Worm (Caenorhabditis elegans) whole organism, L3 larva: ENCODE results near the gene lmd-5.

Experiments used
- R02D3.7 ChIP-seq: fragments of 150-350 bp; optimal IDR thresholded peaks from 2 replicates; lab custom pipeline; 2014; ENCODE audit warnings: missing biosample characterization, missing genetic modification characterization
- ZK546.5 ChIP-seq: sonication (generic microtip); optimal IDR thresholded peaks from 2 replicates; lab custom pipeline; 2017; ENCODE audit warnings: missing biosample characterization, missing genetic modification characterization
- aly-2 ChIP-seq: fragments of 150-350 bp; optimal IDR thresholded peaks from 2 replicates; lab custom pipeline; 2014; ENCODE audit warnings: missing biosample characterization, missing genetic modification characterization
- ama-1 ChIP-seq: fragments of 150-350 bp; optimal IDR thresholded peaks from 2 replicates; lab custom pipeline; 2018
- ceh-16 ChIP-seq: sonication (generic microtip); optimal IDR thresholded peaks from 2 replicates; lab custom pipeline; 2017; ENCODE audit warnings: missing biosample characterization, missing genetic modification characterization
- ceh-28 ChIP-seq: fragments of 150-350 bp; optimal IDR thresholded peaks from 2 replicates; lab custom pipeline; 2014; ENCODE audit warnings: missing biosample characterization, missing genetic modification reagents, missing genetic modification characterization
- ceh-82 ChIP-seq: fragments of 150-350 bp; optimal IDR thresholded peaks from 2 replicates; lab custom pipeline; 2014; ENCODE audit warnings: missing biosample characterization, missing genetic modification characterization
- ceh-9 ChIP-seq: sonication (generic microtip); optimal IDR thresholded peaks from 2 replicates; lab custom pipeline; 2018; ENCODE audit warnings: missing biosample characterization, missing genetic modification characterization
- daf-12 ChIP-seq: fragments of 150-350 bp; optimal IDR thresholded peaks from 2 replicates; lab custom pipeline; 2014; ENCODE audit warnings: missing biosample characterization, missing genetic modification reagents, missing genetic modification characterization
- egl-27 ChIP-seq: sonication (generic microtip); optimal IDR thresholded peaks from 4 replicates; lab custom pipeline; 2017; ENCODE audit warnings: missing biosample characterization, missing genetic modification reagents, missing genetic modification characterization
- elt-2 ChIP-seq: sonication (generic microtip); optimal IDR thresholded peaks from 2 replicates; lab custom pipeline; 2016; ENCODE audit warnings: missing genetic modification reagents, mild to moderate bottlenecking, missing genetic modification characterization, missing compliant biosample characterization
- elt-3 ChIP-seq, 3 experiments: fragments of 150-350 bp in 1 of 3; sonication (generic microtip) in 2 of 3; optimal IDR thresholded peaks; 2 replicates in 2 of 3; 4 replicates in 1 of 3; lab custom pipeline; 2014 to 2017; ENCODE audit warnings: missing biosample characterization in 3 of 3, missing genetic modification characterization in 3 of 3
- fkh-10 ChIP-seq: sonication (generic microtip); optimal IDR thresholded peaks from 2 replicates; lab custom pipeline; 2017; ENCODE audit warnings: missing biosample characterization, missing genetic modification reagents, missing genetic modification characterization
- fkh-2 ChIP-seq: fragments of 150-350 bp; optimal IDR thresholded peaks from 2 replicates; lab custom pipeline; 2014; ENCODE audit warnings: missing biosample characterization, missing genetic modification reagents, missing genetic modification characterization
- fos-1 ChIP-seq: fragments of 150-350 bp; optimal IDR thresholded peaks from 2 replicates; lab custom pipeline; 2014; ENCODE audit warnings: missing biosample characterization, missing genetic modification characterization
- hmg-11 ChIP-seq: sonication (generic microtip); optimal IDR thresholded peaks from 2 replicates; lab custom pipeline; 2016; ENCODE audit warnings: missing genetic modification characterization, missing compliant biosample characterization
- jun-1 ChIP-seq: fragments of 150-350 bp; optimal IDR thresholded peaks from 2 replicates; lab custom pipeline; 2014; ENCODE audit warnings: missing biosample characterization, missing genetic modification reagents, missing genetic modification characterization
- lin-15B ChIP-seq: fragments of 150-350 bp; optimal IDR thresholded peaks from 2 replicates; lab custom pipeline; 2014; ENCODE audit warnings: missing biosample characterization, missing genetic modification characterization
- lin-39 ChIP-seq: fragments of 150-350 bp; optimal IDR thresholded peaks from 2 replicates; lab custom pipeline; 2018; ENCODE audit warnings: missing biosample characterization, missing genetic modification reagents, missing genetic modification characterization
- mdl-1 ChIP-seq: fragments of 150-350 bp; optimal IDR thresholded peaks from 2 replicates; lab custom pipeline; 2014; ENCODE audit warnings: missing biosample characterization, missing genetic modification characterization
- mml-1 ChIP-seq: fragments of 150-350 bp; sonication (generic microtip); optimal IDR thresholded peaks from 3 replicates; lab custom pipeline; 2014; ENCODE audit warnings: missing biosample characterization, missing genetic modification characterization
- nfya-1 ChIP-seq: sonication (generic microtip); optimal IDR thresholded peaks from 2 replicates; lab custom pipeline; 2017; ENCODE audit warnings: missing genetic modification characterization, mild to moderate bottlenecking, missing compliant biosample characterization, antibody characterized with exemption, moderate library complexity; ENCODE audit not compliant: insufficient read depth
- nhr-11 ChIP-seq: fragments of 150-350 bp; optimal IDR thresholded peaks from 2 replicates; lab custom pipeline; 2014; ENCODE audit warnings: missing biosample characterization, missing genetic modification characterization
- nhr-12 ChIP-seq: fragments of 150-350 bp; optimal IDR thresholded peaks from 2 replicates; lab custom pipeline; 2014; ENCODE audit warnings: missing biosample characterization, missing genetic modification characterization
- nhr-237 ChIP-seq: fragments of 150-350 bp; optimal IDR thresholded peaks from 2 replicates; lab custom pipeline; 2014; ENCODE audit warnings: missing biosample characterization, missing genetic modification characterization
- nhr-25 ChIP-seq: sonication (generic microtip); optimal IDR thresholded peaks from 2 replicates; lab custom pipeline; 2017; ENCODE audit warnings: missing biosample characterization, missing genetic modification characterization
- nhr-28 ChIP-seq: fragments of 150-350 bp; optimal IDR thresholded peaks from 2 replicates; lab custom pipeline; 2014; ENCODE audit warnings: missing biosample characterization, missing genetic modification characterization
- nhr-43 ChIP-seq: sonication (generic microtip); optimal IDR thresholded peaks from 2 replicates; lab custom pipeline; 2016; ENCODE audit warnings: mild to moderate bottlenecking, missing genetic modification characterization, missing compliant biosample characterization; ENCODE audit not compliant: poor library complexity, severe bottlenecking
- nhr-76 ChIP-seq: fragments of 150-350 bp; sonication (generic microtip); optimal IDR thresholded peaks from 5 replicates; lab custom pipeline; 2014; ENCODE audit warnings: missing biosample characterization, missing genetic modification characterization
- nhr-77 ChIP-seq: fragments of 150-350 bp; optimal IDR thresholded peaks from 2 replicates; lab custom pipeline; 2014; ENCODE audit warnings: missing biosample characterization, missing genetic modification characterization
- pha-4 ChIP-seq: fragments of 150-350 bp; optimal IDR thresholded peaks from 2 replicates; lab custom pipeline; 2014; ENCODE audit warnings: missing biosample characterization, missing genetic modification reagents, missing genetic modification characterization
- pqm-1 ChIP-seq: fragments of 150-350 bp; optimal IDR thresholded peaks from 2 replicates; lab custom pipeline; 2017; ENCODE audit warnings: missing biosample characterization, missing genetic modification characterization, inconsistent platforms
- sea-2 ChIP-seq: fragments of 150-350 bp; sonication (generic microtip); optimal IDR thresholded peaks from 4 replicates; lab custom pipeline; 2014; ENCODE audit warnings: missing biosample characterization, missing genetic modification reagents, missing genetic modification characterization
- skn-1 ChIP-seq: fragments of 150-350 bp; optimal IDR thresholded peaks from 2 replicates; lab custom pipeline; 2014; ENCODE audit warnings: missing biosample characterization, missing genetic modification characterization
- snpc-4 ChIP-seq: fragments of 150-350 bp; optimal IDR thresholded peaks from 2 replicates; lab custom pipeline; 2014; ENCODE audit warnings: missing biosample characterization, missing genetic modification characterization
- tbx-2 ChIP-seq: sonication (generic microtip); optimal IDR thresholded peaks from 2 replicates; lab custom pipeline; 2016; ENCODE audit warnings: mild to moderate bottlenecking, missing genetic modification characterization, missing compliant biosample characterization
- unc-39 ChIP-seq: sonication (generic microtip); optimal IDR thresholded peaks from 4 replicates; lab custom pipeline; 2017; ENCODE audit warnings: missing biosample characterization, missing genetic modification characterization
- unc-62 ChIP-seq: fragments of 150-350 bp; sonication (generic microtip); optimal IDR thresholded peaks from 4 replicates; lab custom pipeline; 2014; ENCODE audit warnings: missing biosample characterization, missing genetic modification reagents, missing genetic modification characterization
- ztf-4 ChIP-seq: fragments of 150-350 bp; optimal IDR thresholded peaks from 2 replicates; lab custom pipeline; 2014; ENCODE audit warnings: missing biosample characterization, missing genetic modification characterization

lmd-5 gene

ce11 chrV:7112223-7112622, 11.2 kb upstream of the lmd-5 start:
- TF ChIP-seq nhr-77 (tag; lab: Kevin White, UChicago) (no peak), nhr-12 (tag; lab: Kevin White, UChicago) (no peak), mml-1 (no peak), fkh-2 (tag; lab: Kevin White, UChicago) (no peak), lin-15B (tag; lab: Kevin White, UChicago) (no peak), ceh-28 (tag; lab: Kevin White, UChicago) (no peak), nhr-28 (no peak), jun-1 (no peak), fos-1 (tag; lab: Kevin White, UChicago) (no peak), pha-4 (tag; lab: Kevin White, UChicago) (no peak), hmg-11 (tag; lab: Kevin White, UChicago) (no peak), nhr-76 (tag; lab: Kevin White, UChicago) (no peak)

DNA sequence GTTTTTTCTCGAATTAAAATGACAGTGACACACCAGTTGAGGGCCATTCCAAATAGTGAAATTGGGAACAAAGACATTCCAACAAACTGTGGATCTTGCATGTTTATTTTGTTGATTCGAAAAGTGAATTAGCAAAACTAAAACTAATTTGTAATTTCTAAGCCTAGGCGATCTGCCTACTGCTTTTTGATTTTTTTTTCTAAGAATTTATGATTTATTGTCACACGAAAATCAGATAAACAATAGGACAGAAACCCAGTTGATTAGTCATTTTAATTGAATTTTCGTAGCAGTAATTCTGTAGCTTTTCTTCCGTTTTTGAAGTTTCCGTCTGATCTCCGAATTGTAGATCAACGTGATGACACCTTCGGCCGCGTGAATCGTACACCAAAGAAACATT, 4.7 kb upstream of the lmd-5 start, which contains the start of gene srx-33:
Gene srx-33, minus strand, starts transcription at position 101 of the 400 bp plus-strand sequence.
- no peak for TF ChIP-seq ama-1 (lab: Kevin White, UChicago)
- no peak for TF ChIP-seq ztf-4 (tag; lab: Kevin White, UChicago)
- TF ChIP-seq ceh-9 (tag; lab: Kevin White, UChicago): no peak
- no peak for TF ChIP-seq unc-62 (GFP tag; lab: Kevin White, UChicago)
- TF ChIP-seq sea-2: no peak
- TF ChIP-seq nhr-43 (tag; lab: Kevin White, UChicago): no peak
- no peak for TF ChIP-seq daf-12 (tag; lab: Kevin White, UChicago)
- no peak for TF ChIP-seq ZK546.5 (tag; lab: Kevin White, UChicago)
- TF ChIP-seq pha-4 (tag; lab: Kevin White, UChicago): no peak
- no peak for TF ChIP-seq mml-1
- no peak for TF ChIP-seq nhr-11 (tag; lab: Kevin White, UChicago)
- TF ChIP-seq R02D3.7 (tag; lab: Kevin White, UChicago): no peak
- TF ChIP-seq snpc-4 (tag; lab: Kevin White, UChicago): no peak
- TF ChIP-seq aly-2 (tag; lab: Kevin White, UChicago): no peak
- no peak for TF ChIP-seq nfya-1
- no peak for TF ChIP-seq nhr-76 (tag; lab: Kevin White, UChicago)
- no peak for TF ChIP-seq egl-27 (tag; lab: Kevin White, UChicago)
- TF ChIP-seq elt-3 (tag; optimal IDR thresholded peaks at IDR 0.05; lab: Kevin White, UChicago): no peak
- no peak for TF ChIP-seq jun-1

- no peak for TF ChIP-seq nhr-12 (tag; lab: Kevin White, UChicago)
- no peak for TF ChIP-seq pqm-1 (tag; lab: Kevin White, UChicago)
- TF ChIP-seq lin-39 (tag; lab: Kevin White, UChicago): no peak
- no peak for TF ChIP-seq ceh-16
- no peak for TF ChIP-seq snpc-4 (tag; lab: Kevin White, UChicago)
- no peak for TF ChIP-seq skn-1
- TF ChIP-seq nhr-237 (tag; lab: Kevin White, UChicago): no peak
- no peak for TF ChIP-seq unc-62 (GFP tag; lab: Kevin White, UChicago)
- no peak for TF ChIP-seq ceh-82 (tag; lab: Kevin White, UChicago)
- TF ChIP-seq nhr-11 (tag; lab: Kevin White, UChicago): no peak
- TF ChIP-seq unc-39 (tag; lab: Kevin White, UChicago): no peak
- TF ChIP-seq elt-2 (tag; lab: Kevin White, UChicago): no peak
- TF ChIP-seq tbx-2 (tag; lab: Kevin White, UChicago): no peak
- TF ChIP-seq ceh-9 (tag; lab: Kevin White, UChicago): no peak
- no peak for TF ChIP-seq nhr-28
- no peak for TF ChIP-seq mdl-1 (tag; lab: Kevin White, UChicago)
- TF ChIP-seq ztf-4 (tag; lab: Kevin White, UChicago): no peak
- no peak for TF ChIP-seq fkh-2 (tag; lab: Kevin White, UChicago)
These were observed 3.3 kb upstream of the lmd-5 start, which contains the start of gene srx-34 for ce11 chrV:7120168-7120567. Gene srx-34 (minus strand): TSS chrV:7120268.

ce11 chrV:7123979-7124378, 521 bp downstream of the lmd-5 start:
- TF ChIP-seq ceh-28 (tag; lab: Kevin White, UChicago): no peak
- TF ChIP-seq pha-4 (tag; lab: Kevin White, UChicago): no peak
- TF ChIP-seq R02D3.7 (tag; lab: Kevin White, UChicago): no peak
- no peak for TF ChIP-seq tbx-2 (tag; lab: Kevin White, UChicago)
- TF ChIP-seq nhr-25: no peak
- no peak for TF ChIP-seq nfya-1
- TF ChIP-seq nhr-11 (tag; lab: Kevin White, UChicago): no peak
- TF ChIP-seq fkh-10 (GFP tag; lab: Kevin White, UChicago): no peak
- TF ChIP-seq ZK546.5 (tag; lab: Kevin White, UChicago): no peak
- no peak for TF ChIP-seq fos-1 (tag; lab: Kevin White, UChicago)
- TF ChIP-seq lin-15B (tag; lab: Kevin White, UChicago): no peak
- no peak for TF ChIP-seq ceh-9 (tag; lab: Kevin White, UChicago)
- no peak for TF ChIP-seq ceh-82 (tag; lab: Kevin White, UChicago)
- no peak for TF ChIP-seq elt-2 (tag; lab: Kevin White, UChicago)
- TF ChIP-seq nhr-77 (tag; lab: Kevin White, UChicago): no peak
- no peak for TF ChIP-seq mdl-1 (tag; lab: Kevin White, UChicago)
- no peak for TF ChIP-seq pqm-1 (tag; lab: Kevin White, UChicago)
- TF ChIP-seq sea-2: no peak
- no peak for TF ChIP-seq ama-1 (lab: Kevin White, UChicago)
